Worm (Caenorhabditis elegans): ENCODE data around the gene srj-54.

DNA sequence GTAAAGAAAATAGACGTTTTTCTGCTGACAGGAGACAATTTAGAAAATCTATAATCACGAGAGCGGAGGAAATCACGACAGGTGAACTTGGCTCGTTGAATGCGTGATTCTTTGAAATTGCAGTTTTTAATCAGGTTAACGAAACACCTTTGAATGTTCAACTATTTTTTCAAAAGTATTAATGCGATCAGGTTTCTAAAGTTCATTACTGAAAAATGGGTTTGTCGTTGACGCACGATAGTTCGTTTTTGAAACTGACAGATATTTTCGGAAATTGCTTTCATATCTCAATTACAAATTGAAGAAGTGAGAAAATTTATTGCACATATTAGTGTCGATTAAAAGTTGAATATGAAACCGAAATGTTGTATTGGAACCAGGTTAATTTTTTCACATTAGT lies 43.7 kb downstream of the srj-54 start, which contains the start of gene F54E2.5:
- TF ChIP-seq nhr-76 (tag; optimal IDR thresholded peaks at IDR 0.05) (no peak), lin-35 (GFP tag; optimal IDR thresholded peaks at IDR 0.05) (no peak), zag-1 (tag; optimal IDR thresholded peaks at IDR 0.05) (no peak), lsy-2 (tag; optimal IDR thresholded peaks at IDR 0.05) (no peak), mdl-1 (tag; optimal IDR thresholded peaks at IDR 0.05) (no peak), ama-1 (optimal IDR thresholded peaks at IDR 0.05) (no peak), grh-1 (GFP tag; IDR thresholded peaks at IDR 0.05) (no peak), fkh-8 (tag; optimal IDR thresholded peaks at IDR 0.05) (no peak), fkh-10 (GFP tag; optimal IDR thresholded peaks at IDR 0.05) (no peak), ceh-90 (tag; optimal IDR thresholded peaks at IDR 0.05) (no peak)
